Fruit fly (Drosophila melanogaster) whole organism, prepupa: ENCODE measurements around the gene CG13239.

Experiments used
- Blimp-1 ChIP-seq: fragments of 200-800 bp; sonication (Bioruptor generic); optimal IDR thresholded peaks from 3 replicates; lab custom pipeline; 2017; ENCODE audit warnings: missing biosample characterization, missing genetic modification characterization, mild to moderate bottlenecking, moderate library complexity, missing genetic modification reagents
- CG10631 ChIP-seq: fragments of 200-800 bp; sonication (Bioruptor generic); optimal IDR thresholded peaks from 2 replicates; lab custom pipeline; 2016; ENCODE audit warnings: missing biosample characterization, missing genetic modification characterization
- CG11902 ChIP-seq: fragments of 200-800 bp; sonication (Bioruptor generic); optimal IDR thresholded peaks from 3 replicates; lab custom pipeline; 2016; ENCODE audit warnings: missing biosample characterization, missing genetic modification characterization
- CG15336 ChIP-seq: fragments of 200-800 bp; sonication (Bioruptor generic); IDR thresholded peaks from 2 replicates; pipeline ENCODE4 v1.3.6; 2022; ENCODE audit warnings: missing biosample characterization, missing genetic modification characterization
- CG1621 ChIP-seq: fragments of 200-800 bp; sonication (Bioruptor generic); optimal IDR thresholded peaks from 3 replicates; lab custom pipeline; 2018; ENCODE audit warnings: missing biosample characterization, mild to moderate bottlenecking, missing genetic modification characterization
- CG32006 ChIP-seq: fragments of 200-800 bp; sonication (Bioruptor generic); optimal IDR thresholded peaks from 3 replicates; lab custom pipeline; 2017; ENCODE audit warnings: missing biosample characterization, mild to moderate bottlenecking, missing genetic modification characterization
- CG34406 ChIP-seq: fragments of 200-800 bp; sonication (Bioruptor generic); optimal IDR thresholded peaks from 3 replicates; lab custom pipeline; 2016; ENCODE audit warnings: missing biosample characterization, missing genetic modification characterization
- CG3919 ChIP-seq: fragments of 200-800 bp; sonication (Bioruptor generic); optimal IDR thresholded peaks from 3 replicates; lab custom pipeline; 2016; ENCODE audit warnings: missing biosample characterization, missing genetic modification characterization
- CG4318 ChIP-seq: fragments of 200-800 bp; sonication (Bioruptor generic); optimal IDR thresholded peaks from 3 replicates; lab custom pipeline; 2017; ENCODE audit warnings: missing biosample characterization, mild to moderate bottlenecking, missing genetic modification characterization
- CG6276 ChIP-seq: fragments of 200-800 bp; sonication (Bioruptor generic); optimal IDR thresholded peaks from 2 replicates; lab custom pipeline; 2017; ENCODE audit warnings: missing biosample characterization, mild to moderate bottlenecking, missing genetic modification characterization
- CG6854 ChIP-seq: fragments of 200-800 bp; sonication (Bioruptor generic); optimal IDR thresholded peaks from 2 replicates; lab custom pipeline; 2017; ENCODE audit warnings: missing biosample characterization, mild to moderate bottlenecking, missing genetic modification characterization
- CG8119 ChIP-seq: fragments of 200-800 bp; sonication (Bioruptor generic); IDR thresholded peaks from 3 replicates; pipeline ENCODE4 v1.3.6; 2022; ENCODE audit warnings: missing biosample characterization, missing genetic modification characterization
- CG8319 ChIP-seq: fragments of 200-800 bp; sonication (Bioruptor generic); optimal IDR thresholded peaks from 3 replicates; lab custom pipeline; 2016; ENCODE audit warnings: missing biosample characterization, missing genetic modification characterization
- CG9139 ChIP-seq: fragments of 200-800 bp; sonication (Bioruptor generic); optimal IDR thresholded peaks from 3 replicates; lab custom pipeline; 2017; ENCODE audit warnings: missing biosample characterization, mild to moderate bottlenecking, missing genetic modification characterization
- Eip75B ChIP-seq: fragments of 200-800 bp; sonication (Bioruptor generic); optimal IDR thresholded peaks from 3 replicates; lab custom pipeline; 2016; ENCODE audit warnings: missing biosample characterization, missing genetic modification characterization
- Eip78C ChIP-seq: fragments of 200-800 bp; sonication (Bioruptor generic); peaks from one replicate; lab custom pipeline; 2016; ENCODE audit warnings: missing biosample characterization, missing genetic modification characterization
- Eip93F ChIP-seq: fragments of 200-800 bp; sonication (Bioruptor generic); optimal IDR thresholded peaks from 2 replicates; lab custom pipeline; 2016; ENCODE audit warnings: missing biosample characterization, mild to moderate bottlenecking, missing genetic modification characterization
- Ets96B ChIP-seq: fragments of 200-800 bp; optimal IDR thresholded peaks from 2 replicates; lab custom pipeline; 2019; ENCODE audit warnings: missing biosample characterization, mild to moderate bottlenecking, missing genetic modification characterization, moderate library complexity
- Gug ChIP-seq: fragments of 200-800 bp; sonication (Bioruptor generic); IDR thresholded peaks from 2 replicates; pipeline ENCODE4 v1.3.6; 2022; ENCODE audit warnings: missing biosample characterization, missing genetic modification characterization
- Hr38 ChIP-seq: sonication (Bioruptor generic); optimal IDR thresholded peaks from 2 replicates; lab custom pipeline; 2016; ENCODE audit warnings: missing biosample characterization, missing genetic modification characterization
- Hr4 ChIP-seq: fragments of 200-800 bp; sonication (Bioruptor generic); optimal IDR thresholded peaks from 3 replicates; lab custom pipeline; 2016; ENCODE audit warnings: missing biosample characterization, missing genetic modification characterization
- Lpt ChIP-seq: fragments of 200-800 bp; sonication (Bioruptor generic); optimal IDR thresholded peaks from 3 replicates; lab custom pipeline; 2016; ENCODE audit warnings: missing biosample characterization, missing genetic modification characterization
- Met ChIP-seq: fragments of 200-800 bp; sonication (Bioruptor generic); optimal IDR thresholded peaks from 3 replicates; lab custom pipeline; 2016; ENCODE audit warnings: missing biosample characterization, missing genetic modification characterization
- OdsH ChIP-seq: fragments of 200-800 bp; sonication (Bioruptor generic); optimal IDR thresholded peaks from 3 replicates; lab custom pipeline; 2016; ENCODE audit warnings: missing biosample characterization, missing genetic modification characterization
- Sox14 ChIP-seq: fragments of 200-800 bp; sonication (Bioruptor generic); optimal IDR thresholded peaks from 3 replicates; lab custom pipeline; 2016; ENCODE audit warnings: missing biosample characterization, missing genetic modification characterization
- achi ChIP-seq: fragments of 200-800 bp; sonication (Bioruptor generic); optimal IDR thresholded peaks from 3 replicates; lab custom pipeline; 2016; ENCODE audit warnings: missing biosample characterization, missing genetic modification characterization
- cyc ChIP-seq: fragments of 200-800 bp; sonication (Bioruptor generic); optimal IDR thresholded peaks from 3 replicates; lab custom pipeline; 2016; ENCODE audit warnings: missing biosample characterization, missing genetic modification characterization
- eg ChIP-seq: fragments of 200-800 bp; sonication (Bioruptor generic); IDR thresholded peaks from 3 replicates; pipeline ENCODE4 v1.3.6; 2022; ENCODE audit warnings: missing biosample characterization, missing genetic modification characterization
- lz ChIP-seq: fragments of 200-800 bp; sonication (Bioruptor generic); optimal IDR thresholded peaks from 3 replicates; lab custom pipeline; 2016; ENCODE audit warnings: missing biosample characterization, missing genetic modification characterization
- salr ChIP-seq, 2 experiments: fragments of 200-800 bp; sonication (Bioruptor generic); optimal IDR thresholded peaks; 3 replicates each; lab custom pipeline; 2016 to 2018; ENCODE audit warnings: missing biosample characterization in 2 of 2, missing genetic modification characterization in 2 of 2, mild to moderate bottlenecking in 1 of 2
- spab ChIP-seq: fragments of 200-800 bp; sonication (Bioruptor generic); optimal IDR thresholded peaks from 2 replicates; lab custom pipeline; 2017; ENCODE audit warnings: missing biosample characterization, mild to moderate bottlenecking, missing genetic modification characterization, missing genetic modification reagents
- svp ChIP-seq: fragments of 200-800 bp; sonication (Bioruptor generic); peaks from one replicate; lab custom pipeline; 2016; ENCODE audit warnings: missing biosample characterization, missing genetic modification characterization
- topi ChIP-seq: fragments of 200-800 bp; sonication (Bioruptor generic); optimal IDR thresholded peaks from 3 replicates; lab custom pipeline; 2016; ENCODE audit warnings: missing biosample characterization, missing genetic modification characterization

CG13239 gene

dm6 chr3L:22878723-22879343, 18.2 kb downstream of the CG13239 start, which contains the start of the genes Chro and Ssl1 (continued):
- TF ChIP-seq CG15336 (GFP tag; lab: Robert Waterston, UW) (peak; percentile 100), Gug (GFP tag; lab: Robert Waterston, UW) (peak; percentile 100), CG4318 (GFP tag; lab: Kevin White, UChicago) (peak; percentile 100), Blimp-1 (GFP tag; lab: Kevin White, UChicago) (peak; percentile 98), spab (peak; percentile 100), CG8319 (GFP tag; lab: Kevin White, UChicago) (peak; percentile 100), CG34406 (GFP tag; lab: Kevin White, UChicago) (peak; percentile 100), CG6276 (GFP tag; lab: Kevin White, UChicago) (peak; percentile 100), salr (GFP tag; optimal IDR thresholded peaks at IDR 0.05; lab: Kevin White, UChicago) (peak; percentile 100), OdsH (GFP tag; lab: Kevin White, UChicago) (peak; percentile 100), CG3919 (GFP tag; lab: Kevin White, UChicago) (peak; percentile 100), lz (GFP tag; lab: Kevin White, UChicago) (peak; percentile 100), CG10631 (GFP tag; lab: Kevin White, UChicago) (peak; percentile 100), CG32006 (GFP tag; lab: Kevin White, UChicago) (peak; percentile 100), CG6854 (peak; percentile 100), Sox14 (GFP tag; lab: Kevin White, UChicago) (peak; percentile 100), topi (GFP tag; lab: Kevin White, UChicago) (peak; percentile 100), Ets96B (tag; lab: Kevin White, UChicago) (peak; percentile 100), cyc (GFP tag; lab: Kevin White, UChicago) (peak; percentile 100)

DNA sequence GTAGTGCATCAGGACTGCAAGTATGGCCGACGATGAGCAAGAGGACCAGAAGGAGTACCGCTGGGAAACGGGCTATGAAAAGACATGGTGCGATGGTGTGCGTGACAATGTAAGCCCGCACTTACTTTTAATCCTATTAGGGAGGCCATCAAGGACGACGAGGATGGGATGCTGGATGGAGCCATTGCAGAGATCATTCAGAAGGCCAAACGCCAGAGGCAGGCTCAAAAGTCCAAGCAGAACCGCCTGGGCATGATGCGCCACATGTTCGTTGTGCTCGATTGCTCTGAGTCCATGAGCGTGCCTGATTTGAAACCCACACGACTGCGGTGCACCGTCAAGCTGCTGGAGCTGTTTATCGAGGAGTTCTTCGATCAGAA, 18.7 kb downstream of the CG13239 start:
- TF ChIP-seq CG8319 (GFP tag; lab: Kevin White, UChicago), result no peak
- TF ChIP-seq Sox14 (GFP tag; lab: Kevin White, UChicago), result no peak
- no peak for TF ChIP-seq Met
- TF ChIP-seq Hr38 (GFP tag; lab: Kevin White, UChicago), result no peak
- TF ChIP-seq Gug (GFP tag; lab: Robert Waterston, UW), result no peak
- TF ChIP-seq eg (GFP tag; lab: Robert Waterston, UW), result no peak
- TF ChIP-seq Lpt (GFP tag; lab: Kevin White, UChicago), result no peak
- no peak for TF ChIP-seq CG10631 (GFP tag; lab: Kevin White, UChicago)

DNA sequence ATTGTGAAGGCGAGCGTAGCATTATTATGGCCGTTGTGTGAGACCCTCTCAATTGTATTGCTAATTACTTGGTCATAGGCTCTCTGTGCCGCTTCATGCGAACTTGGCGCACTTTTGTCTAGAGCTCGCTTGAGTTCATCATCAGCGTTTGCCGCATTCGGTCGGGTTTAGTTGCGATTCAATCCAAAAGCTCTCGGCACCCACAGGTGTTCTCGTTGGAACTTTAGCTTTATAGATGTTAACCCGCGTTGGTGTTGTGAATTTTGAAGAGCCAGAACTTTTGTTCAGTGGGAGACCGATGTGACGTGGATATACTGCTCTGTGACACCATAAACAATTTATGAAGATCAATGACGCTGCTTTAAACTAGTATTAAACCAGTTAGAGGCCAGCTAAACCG, 20.3 kb downstream of the CG13239 start, which contains the start of gene slif:
Gene slif (plus strand): TSS at position 132 of the 400 bp plus-strand sequence.
- TF ChIP-seq CG4318 (GFP tag; lab: Kevin White, UChicago) (no peak), cyc (GFP tag; lab: Kevin White, UChicago) (no peak), topi (GFP tag; lab: Kevin White, UChicago) (no peak)
- TF ChIP-seq, all 60 proteins: peak for 0

- no peak for TF ChIP-seq CG34406 (GFP tag; lab: Kevin White, UChicago)
- TF ChIP-seq CG10631 (GFP tag; lab: Kevin White, UChicago), result no peak
- no peak for TF ChIP-seq CG11902 (GFP tag; lab: Kevin White, UChicago)
- no peak for TF ChIP-seq Eip75B (GFP tag; lab: Kevin White, UChicago)
- TF ChIP-seq CG6276 (GFP tag; lab: Kevin White, UChicago), result peak; percentile 2
- TF ChIP-seq CG32006 (GFP tag; lab: Kevin White, UChicago), result peak; percentile 40
- peak; percentile 53 for TF ChIP-seq Eip78C (GFP tag; lab: Kevin White, UChicago)
- TF ChIP-seq achi, result peak; percentile 15
- no peak for TF ChIP-seq spab
- 0 out of 3 replicates have a peak, but pooled peaks have one; percentile 26 for TF ChIP-seq eg (GFP tag; lab: Robert Waterston, UW)
- TF ChIP-seq CG8119 (GFP tag; lab: Robert Waterston, UW), result 0 out of 3 replicates have a peak, but pooled peaks have one; percentile 39
- no peak for TF ChIP-seq CG1621
- TF ChIP-seq Hr4, result peak; percentile 3
- no peak for TF ChIP-seq CG9139
- peak; percentile 21; the same call in 1 of the 2 replicates for TF ChIP-seq CG15336 (GFP tag; lab: Robert Waterston, UW)
Measured at dm6 chr3L:22883649-22884048, 23.1 kb downstream of the CG13239 start.

dm6 chr3L:22884481-22884880, 23.9 kb downstream of the CG13239 start:
- peak; percentile 60 for TF ChIP-seq svp (GFP tag; lab: Kevin White, UChicago)
- TF ChIP-seq Eip93F, result no peak
- TF ChIP-seq, all 60 proteins: peak for 1
